Fruit fly (Drosophila melanogaster) whole organism, embryonic: ENCODE results near the gene jus.

Experiments
- B-H2 ChIP-seq: fragments of 200-800 bp; sonication (Bioruptor generic); optimal IDR thresholded peaks from 2 replicates; lab custom pipeline; 2018; ENCODE audit warnings: missing biosample characterization, mild to moderate bottlenecking, missing genetic modification characterization
- BEAF-32 ChIP-seq: fragments of 200-800 bp; sonication (Bioruptor generic); optimal IDR thresholded peaks from 3 replicates; lab custom pipeline; 2017; ENCODE audit warnings: missing biosample characterization, missing genetic modification characterization, mild to moderate bottlenecking, moderate library complexity, missing genetic modification reagents
- Blimp-1 ChIP-seq: fragments of 200-800 bp; sonication (Bioruptor generic); optimal IDR thresholded peaks from 3 replicates; lab custom pipeline; 2018; ENCODE audit warnings: missing biosample characterization, missing genetic modification characterization, mild to moderate bottlenecking, moderate library complexity, missing genetic modification reagents
- CG10147 ChIP-seq: fragments of 200-800 bp; sonication (Bioruptor generic); optimal IDR thresholded peaks from 2 replicates; lab custom pipeline; 2019; ENCODE audit warnings: missing biosample characterization, mild to moderate bottlenecking, missing genetic modification characterization, moderate library complexity
- CG10267 ChIP-seq: fragments of 200-800 bp; sonication (Bioruptor generic); optimal IDR thresholded peaks from 2 replicates; lab custom pipeline; 2018; ENCODE audit warnings: missing biosample characterization, mild to moderate bottlenecking, missing genetic modification characterization, moderate library complexity
- CG12219 ChIP-seq: fragments of 200-800 bp; sonication (Bioruptor generic); optimal IDR thresholded peaks from 3 replicates; lab custom pipeline; 2018; ENCODE audit warnings: missing biosample characterization, mild to moderate bottlenecking, missing genetic modification characterization
- CG12744 ChIP-seq: fragments of 200-800 bp; sonication (Bioruptor generic); optimal IDR thresholded peaks from 2 replicates; lab custom pipeline; 2016; ENCODE audit warnings: missing biosample characterization, missing genetic modification characterization
- CG13287 ChIP-seq: fragments of 200-800 bp; sonication (Bioruptor generic); IDR thresholded peaks from 2 replicates; pipeline ENCODE4 v1.3.6; 2022; ENCODE audit warnings: missing biosample characterization, missing genetic modification characterization; ENCODE audit not compliant: partially characterized antibody
- CG13296 ChIP-seq: fragments of 200-800 bp; sonication (Bioruptor generic); optimal IDR thresholded peaks from 3 replicates; lab custom pipeline; 2018; ENCODE audit warnings: missing biosample characterization, mild to moderate bottlenecking, missing genetic modification characterization
- CG15696 ChIP-seq: fragments of 200-800 bp; sonication (Bioruptor generic); optimal IDR thresholded peaks from 2 replicates; lab custom pipeline; 2019; ENCODE audit warnings: missing biosample characterization, mild to moderate bottlenecking, missing genetic modification characterization, moderate library complexity
- CG18476 ChIP-seq: fragments of 200-800 bp; sonication (Bioruptor generic); optimal IDR thresholded peaks from 2 replicates; lab custom pipeline; 2016; ENCODE audit warnings: missing biosample characterization, mild to moderate bottlenecking, missing genetic modification characterization
- CG3726 ChIP-seq: fragments of 200-800 bp; sonication (Bioruptor generic); IDR thresholded peaks from 3 replicates; pipeline ENCODE4, ENCODE4 v1.3.6; 2022; ENCODE audit warnings: missing biosample characterization, missing genetic modification characterization
- CG3847 ChIP-seq: fragments of 200-800 bp; sonication (Bioruptor generic); IDR thresholded peaks from 2 replicates; pipeline ENCODE4 v1.3.6; 2022; ENCODE audit warnings: missing biosample characterization, missing genetic modification characterization
- CG6272 ChIP-seq: fragments of 200-800 bp; sonication (Bioruptor generic); IDR thresholded peaks from 2 replicates; pipeline ENCODE4 v1.3.6; 2022; ENCODE audit warnings: missing biosample characterization, missing genetic modification characterization
- CG6813 ChIP-seq: fragments of 200-800 bp; sonication (Bioruptor generic); optimal IDR thresholded peaks from 2 replicates; lab custom pipeline; 2017; ENCODE audit warnings: missing biosample characterization, missing genetic modification characterization, mild to moderate bottlenecking, moderate library complexity, missing genetic modification reagents
- CG7357 ChIP-seq: fragments of 200-800 bp; sonication (Bioruptor generic); IDR thresholded peaks from 3 replicates; pipeline ENCODE4 v1.3.6; 2022; ENCODE audit warnings: missing biosample characterization, missing genetic modification characterization
- CG7963 ChIP-seq: fragments of 200-800 bp; sonication (Bioruptor generic); IDR thresholded peaks from 3 replicates; pipeline ENCODE4 v1.3.6; 2022; ENCODE audit warnings: missing biosample characterization, missing genetic modification characterization; ENCODE audit not compliant: partially characterized antibody
- CG8281 ChIP-seq: fragments of 200-800 bp; sonication (Bioruptor generic); optimal IDR thresholded peaks from 2 replicates; lab custom pipeline; 2018; ENCODE audit warnings: missing biosample characterization, mild to moderate bottlenecking, missing genetic modification characterization, moderate library complexity
- CG9817 ChIP-seq: fragments of 200-800 bp; sonication (Bioruptor generic); optimal IDR thresholded peaks from 2 replicates; lab custom pipeline; 2018; ENCODE audit warnings: missing biosample characterization, mild to moderate bottlenecking, missing genetic modification characterization, moderate library complexity
- D19B ChIP-seq: fragments of 200-800 bp; sonication (Bioruptor generic); optimal IDR thresholded peaks from 2 replicates; lab custom pipeline; 2017; ENCODE audit warnings: missing biosample characterization, mild to moderate bottlenecking, missing genetic modification characterization
- Dad ChIP-seq: fragments of 200-800 bp; sonication (Bioruptor generic); optimal IDR thresholded peaks from 3 replicates; lab custom pipeline; 2016; ENCODE audit warnings: missing biosample characterization, missing genetic modification characterization
- E2f1 ChIP-seq: fragments of 200-800 bp; sonication (Bioruptor generic); IDR thresholded peaks from 2 replicates; pipeline ENCODE4 v1.3.6; 2022; ENCODE audit warnings: missing biosample characterization, missing genetic modification characterization
- Hr51 ChIP-seq, 2 experiments: fragments of 200-800 bp; sonication (Bioruptor generic); optimal IDR thresholded peaks; 2 replicates in 1 of 2; 3 replicates in 1 of 2; lab custom pipeline; 2016 to 2018; ENCODE audit warnings: missing biosample characterization in 2 of 2, missing genetic modification characterization in 2 of 2, mild to moderate bottlenecking in 1 of 2, moderate library complexity in 1 of 2
- Hr78 ChIP-seq, 2 experiments: fragments of 200-800 bp in 1 of 2; fragments of >200 bp in 1 of 2; sonication (Bioruptor generic) in 1 of 2; optimal IDR thresholded peaks; 2 replicates each; lab custom pipeline; 2017 to 2019; ENCODE audit warnings: missing biosample characterization in 2 of 2, missing genetic modification characterization in 2 of 2, mild to moderate bottlenecking in 1 of 2, moderate library complexity in 1 of 2
- Lhr ChIP-seq: fragments of 200-800 bp; sonication (Bioruptor generic); optimal IDR thresholded peaks from 3 replicates; lab custom pipeline; 2017; ENCODE audit warnings: mild to moderate bottlenecking, missing biosample characterization, missing genetic modification reagents, missing genetic modification characterization
- Opbp ChIP-seq: fragments of 200-800 bp; sonication (Bioruptor generic); IDR thresholded peaks from 3 replicates; pipeline ENCODE4 v1.3.6; 2022; ENCODE audit warnings: missing biosample characterization, missing genetic modification characterization; ENCODE audit not compliant: partially characterized antibody
- Poxn ChIP-seq: fragments of 200-800 bp; sonication (Bioruptor generic); IDR thresholded peaks from 2 replicates; pipeline ENCODE4 v1.3.6; 2022; ENCODE audit warnings: missing biosample characterization, missing genetic modification characterization
- Spps ChIP-seq: fragments of 200-800 bp; sonication (Bioruptor generic); optimal IDR thresholded peaks from 2 replicates; lab custom pipeline; 2018; ENCODE audit warnings: missing biosample characterization, mild to moderate bottlenecking, missing genetic modification characterization
- Sry-δ ChIP-seq: fragments of 200-800 bp; sonication (Bioruptor generic); optimal IDR thresholded peaks from 2 replicates; lab custom pipeline; 2016; ENCODE audit warnings: missing biosample characterization, missing genetic modification characterization
- cg ChIP-seq: fragments of 200-800 bp; sonication (Bioruptor generic); optimal IDR thresholded peaks from 3 replicates; lab custom pipeline; 2019; ENCODE audit warnings: missing biosample characterization, mild to moderate bottlenecking, missing genetic modification characterization, moderate library complexity
- crp ChIP-seq, 2 experiments: fragments of 200-800 bp; sonication (Bioruptor generic); optimal IDR thresholded peaks; 2 replicates in 1 of 2; 3 replicates in 1 of 2; lab custom pipeline; 2017; ENCODE audit warnings: missing biosample characterization in 2 of 2, missing genetic modification characterization in 2 of 2, mild to moderate bottlenecking in 1 of 2, moderate library complexity in 1 of 2
- fd102C ChIP-seq: fragments of 200-800 bp; sonication (Bioruptor generic); optimal IDR thresholded peaks from 2 replicates; lab custom pipeline; 2018; ENCODE audit warnings: missing biosample characterization, mild to moderate bottlenecking, missing genetic modification characterization, moderate library complexity
- fu2 ChIP-seq: fragments of 200-800 bp; sonication (Bioruptor generic); optimal IDR thresholded peaks from 2 replicates; lab custom pipeline; 2016; ENCODE audit warnings: missing biosample characterization, missing genetic modification characterization
- ken ChIP-seq: fragments of 200-800 bp; sonication (Bioruptor generic); IDR thresholded peaks from 3 replicates; pipeline ENCODE4 v1.3.6; 2022; ENCODE audit warnings: missing biosample characterization, missing genetic modification characterization
- mld ChIP-seq: fragments of 200-800 bp; sonication (Bioruptor generic); IDR thresholded peaks from 3 replicates; pipeline ENCODE4 v1.3.6; 2022; ENCODE audit warnings: missing biosample characterization, missing genetic modification characterization; ENCODE audit not compliant: partially characterized antibody
- nau ChIP-seq: fragments of 200-800 bp; sonication (Bioruptor generic); optimal IDR thresholded peaks from 3 replicates; lab custom pipeline; 2017; ENCODE audit warnings: missing biosample characterization, mild to moderate bottlenecking, missing genetic modification characterization, missing genetic modification reagents
- nmo ChIP-seq: fragments of 200-800 bp; sonication (Bioruptor generic); optimal IDR thresholded peaks from 2 replicates; lab custom pipeline; 2018; ENCODE audit warnings: missing biosample characterization, mild to moderate bottlenecking, missing genetic modification characterization, moderate library complexity
- nom ChIP-seq: fragments of 200-800 bp; sonication (Bioruptor generic); optimal IDR thresholded peaks from 2 replicates; lab custom pipeline; 2017; ENCODE audit warnings: missing biosample characterization, missing genetic modification characterization, mild to moderate bottlenecking, moderate library complexity, missing genetic modification reagents
- peb ChIP-seq: fragments of 200-800 bp; sonication (Bioruptor generic); IDR thresholded peaks from 2 replicates; pipeline ENCODE4 v1.3.6; 2022; ENCODE audit warnings: missing biosample characterization, missing genetic modification characterization
- pnt ChIP-seq: fragments of 200-800 bp; sonication (Bioruptor generic); optimal IDR thresholded peaks from 3 replicates; lab custom pipeline; 2016; ENCODE audit warnings: missing biosample characterization, missing genetic modification characterization
- prd ChIP-seq, 3 experiments: fragments of >200 bp in 2 of 3; fragments of 200-800 bp in 1 of 3; sonication (Bioruptor generic) in 1 of 3; optimal IDR thresholded peaks in 2 of 3; IDR thresholded peaks in 1 of 3; 2 replicates in 2 of 3; 3 replicates in 1 of 3; pipeline versions ENCODE4 v1.3.6 to Lab custom; 2017 to 2022; ENCODE audit warnings: missing biosample characterization in 1 of 3, missing genetic modification characterization in 1 of 3
- pzg ChIP-seq: fragments of 200-800 bp; sonication (Bioruptor generic); optimal IDR thresholded peaks from 3 replicates; lab custom pipeline; 2018; ENCODE audit warnings: missing biosample characterization, mild to moderate bottlenecking, missing genetic modification characterization, moderate library complexity
- sob ChIP-seq: fragments of 200-800 bp; sonication (Bioruptor generic); IDR thresholded peaks from 2 replicates; pipeline ENCODE4 v1.3.6; 2022; ENCODE audit warnings: missing biosample characterization, missing genetic modification characterization
- ssp ChIP-seq: fragments of 200-800 bp; sonication (Bioruptor generic); IDR thresholded peaks from 2 replicates; pipeline ENCODE4 v1.3.6; 2022; ENCODE audit warnings: missing biosample characterization, missing genetic modification characterization
- tll ChIP-seq, 2 experiments: fragments of 200-800 bp in 1 of 2; fragments of >200 bp in 1 of 2; sonication (Bioruptor generic) in 1 of 2; optimal IDR thresholded peaks; 2 replicates each; lab custom pipeline; 2017 to 2019; ENCODE audit warnings: missing biosample characterization in 2 of 2, missing genetic modification characterization in 2 of 2, mild to moderate bottlenecking in 1 of 2, moderate library complexity in 1 of 2
- unc-4 ChIP-seq: fragments of 200-800 bp; sonication (Bioruptor generic); IDR thresholded peaks from 2 replicates; pipeline ENCODE4 v1.3.6; 2022; ENCODE audit warnings: missing biosample characterization, missing genetic modification characterization; ENCODE audit not compliant: partially characterized antibody

jus gene

DNA sequence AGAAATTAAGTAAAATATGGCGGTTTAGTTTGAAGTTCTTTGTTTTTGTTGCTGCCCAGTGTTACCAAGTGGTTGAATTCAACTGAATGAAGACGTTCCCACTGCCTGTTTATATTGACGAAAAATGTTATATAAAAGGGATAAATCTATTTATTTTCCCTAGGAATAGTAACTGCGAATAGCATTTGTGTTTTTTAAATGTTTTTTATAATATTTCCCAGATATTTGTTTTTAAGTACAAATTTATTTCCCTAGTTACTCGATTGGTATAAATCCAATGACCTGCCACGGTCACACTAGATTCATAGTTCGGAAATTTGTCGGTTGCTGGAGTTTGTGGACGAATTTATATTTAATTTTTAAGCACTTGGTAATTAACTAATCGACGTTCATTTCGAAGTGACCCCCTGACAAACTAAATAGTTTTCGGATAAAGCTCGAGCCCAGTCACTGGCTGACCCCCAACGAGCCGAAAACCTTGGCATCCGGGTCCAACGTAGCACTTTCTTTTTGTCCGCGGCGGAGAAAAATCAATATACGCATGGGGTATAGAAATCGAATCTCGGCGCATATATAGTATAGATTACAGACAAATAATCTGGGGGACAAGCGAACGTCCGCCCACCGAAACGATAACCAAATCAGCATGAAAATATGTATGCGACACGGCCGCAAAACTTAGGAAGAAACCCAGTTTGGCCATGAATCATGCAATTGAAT, 63.7 kb downstream of the jus start, which contains the start of the genes dgt6 and Vha100-1 (continued):
- TF ChIP-seq tll (GFP tag; optimal IDR thresholded peaks at IDR 0.05; lab: Kevin White, UChicago) (no peak), CG7963 (GFP tag; lab: Robert Waterston, UW) (no peak), CG9817 (tag; lab: Kevin White, UChicago) (no peak), pnt (GFP tag; lab: Kevin White, UChicago) (no peak), CG6272 (GFP tag; lab: Robert Waterston, UW) (no peak), D19B (no peak), Hr78 (GFP tag; optimal IDR thresholded peaks at IDR 0.05; lab: Kevin White, UChicago) (no peak), pzg (GFP tag; lab: Kevin White, UChicago) (peak; percentile 77), CG3847 (0 out of 2 replicates have a peak, but pooled peaks have one; percentile 41), CG12744 (no peak), peb (GFP tag; lab: Robert Waterston, UW) (no peak), Blimp-1 (GFP tag; lab: Kevin White, UChicago) (no peak), fu2 (GFP tag; lab: Kevin White, UChicago) (no peak), unc-4 (GFP tag; lab: Robert Waterston, UW) (0 out of 2 replicates have a peak, but pooled peaks have one; percentile 14), nau (GFP tag; lab: Kevin White, UChicago) (no peak), E2f1 (GFP tag; lab: Robert Waterston, UW) (no peak), ken (GFP tag; lab: Robert Waterston, UW) (no peak), CG10267 (tag; lab: Kevin White, UChicago) (peak; percentile 86), fd102C (GFP tag; lab: Kevin White, UChicago) (no peak), ssp (GFP tag; lab: Robert Waterston, UW) (peak; percentile 87), Sry-δ (peak; percentile 46), CG8281 (tag; lab: Kevin White, UChicago) (no peak), Dad (GFP tag; lab: Kevin White, UChicago) (no peak), cg (no peak), Spps (tag; lab: Kevin White, UChicago) (peak; percentile 0), Opbp (GFP tag; lab: Robert Waterston, UW) (no peak), CG15696 (peak; percentile 34), Hr51 (GFP tag; optimal IDR thresholded peaks at IDR 0.05; lab: Kevin White, UChicago) (no peak), nmo (GFP tag; lab: Kevin White, UChicago) (peak; percentile 65), CG7357 (GFP tag; lab: Robert Waterston, UW) (peak; percentile 98), CG18476 (GFP tag; lab: Kevin White, UChicago) (peak; percentile 30), sob (peak; percentile 21; the same call in 1 of the 2 replicates), CG12219 (GFP tag; lab: Kevin White, UChicago) (no peak), mld (GFP tag; lab: Robert Waterston, UW) (no peak), prd (optimal IDR thresholded peaks at IDR 0.05; lab: Kevin White, UChicago) (no peak), prd (GFP tag; IDR thresholded peaks at IDR 0.05; lab: Robert Waterston, UW) (peak; percentile 52; the same call in 1 of the 3 replicates), CG10147 (GFP tag; lab: Kevin White, UChicago) (no peak), CG3726 (GFP tag; lab: Robert Waterston, UW) (no peak), crp (GFP tag; optimal IDR thresholded peaks at IDR 0.05; lab: Kevin White, UChicago) (peak in 1 of 2 experiments; percentile 9), CG13296 (GFP tag; lab: Kevin White, UChicago) (no peak), Lhr (GFP tag; lab: Kevin White, UChicago) (peak; percentile 38), nom (GFP tag; lab: Kevin White, UChicago) (peak; percentile 29), Poxn (GFP tag; lab: Robert Waterston, UW) (no peak), CG13287 (GFP tag; lab: Robert Waterston, UW) (peak; percentile 58; the same call in 1 of the 2 replicates), CG6813 (GFP tag; lab: Kevin White, UChicago) (no peak), B-H2 (GFP tag; lab: Kevin White, UChicago) (no peak), BEAF-32 (GFP tag; lab: Kevin White, UChicago) (peak; percentile 38)
